Worm (Caenorhabditis elegans): ENCODE results near the gene dhps-1.
A peak's percentile ranks its signal among the peaks of the same experiment; 100 is the strongest.

Gene dhps-1

DNA sequence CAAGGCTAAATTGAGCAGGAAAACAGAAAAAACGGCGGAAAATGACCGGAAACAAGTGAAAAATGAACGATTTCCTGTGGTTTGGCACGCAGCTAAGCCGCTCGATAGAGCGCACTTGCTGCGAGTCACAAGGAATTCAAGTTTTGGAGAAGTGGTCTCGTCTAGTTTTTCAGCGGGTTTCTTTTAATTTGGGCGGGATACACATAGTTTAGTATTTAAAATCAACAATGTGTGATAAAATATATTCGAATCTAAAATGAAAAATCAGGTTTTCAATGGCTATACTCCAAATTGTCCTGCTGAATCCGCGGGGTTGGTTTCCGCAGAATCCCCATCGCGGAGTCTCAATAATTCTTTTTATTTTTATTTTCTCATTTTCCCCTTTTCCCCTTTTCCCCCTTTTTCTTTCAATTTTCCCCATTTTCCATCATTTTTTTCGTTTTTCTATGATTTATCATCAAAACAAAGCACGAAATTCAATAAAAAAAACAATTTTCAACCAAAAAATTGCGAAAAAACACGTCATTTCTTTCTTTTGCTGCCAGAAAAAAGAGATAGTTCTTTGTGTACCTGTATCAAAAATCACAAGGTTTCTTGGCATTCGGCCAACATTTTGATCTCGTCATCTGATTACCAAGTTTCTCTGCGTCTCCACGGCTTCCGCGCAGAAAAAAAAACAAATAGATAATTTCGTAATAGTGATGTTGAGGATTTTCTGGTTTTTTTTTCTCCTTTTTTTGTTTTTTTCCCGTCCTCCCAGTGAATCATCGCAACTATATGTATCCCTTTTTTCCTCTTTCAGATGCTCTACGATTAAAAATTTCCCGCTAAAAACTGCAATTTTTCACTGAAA, 49.5 kb downstream of the dhps-1 start, which contains the start of gene ippk-1:
ippk-1 (plus strand) TSS at position 803 of the 853 bp plus-strand sequence.
- peak; percentile 74; the same call in 1 of the 2 replicates for TF ChIP-seq sea-1 (GFP tag; conservative IDR thresholded peaks at IDR 0.05)
- TF ChIP-seq tbx-11 (GFP tag; IDR thresholded peaks at IDR 0.05), result 0 out of 2 replicates have a peak, but pooled peaks have one; percentile 54
- TF ChIP-seq hmg-4 (GFP tag; optimal IDR thresholded peaks at IDR 0.05), result peak; percentile 51
- TF ChIP-seq tra-4 (tag; optimal IDR thresholded peaks at IDR 0.05), result peak; percentile 44
- peak; percentile 71 for TF ChIP-seq F13C5.2 (tag; optimal IDR thresholded peaks at IDR 0.05)
- peak; percentile 73 for TF ChIP-seq ets-7 (tag; optimal IDR thresholded peaks at IDR 0.05)
- no peak for TF ChIP-seq tbx-37 (GFP tag; conservative IDR thresholded peaks at IDR 0.05)
- TF ChIP-seq B0310.2 (tag; optimal IDR thresholded peaks at IDR 0.05), result peak; percentile 68
- no peak; the same call in 1 of the 2 replicates for TF ChIP-seq flt-1 (GFP tag; IDR thresholded peaks at IDR 0.05)
- no peak for TF ChIP-seq aly-1 (tag; optimal IDR thresholded peaks at IDR 0.05)
- peak; percentile 40 for TF ChIP-seq ceh-13 (GFP tag; optimal IDR thresholded peaks at IDR 0.05)
- peak; percentile 79 for TF ChIP-seq pes-1 (GFP tag; IDR thresholded peaks at IDR 0.05)
- TF ChIP-seq hnd-1 (tag; optimal IDR thresholded peaks at IDR 0.05), result peak; percentile 46

All from whole organism, early embryonic.